Fruit fly (Drosophila melanogaster) whole organism, embryonic: ENCODE results near the gene CG7080.
A peak's percentile ranks its signal among the peaks of the same experiment; 100 is the strongest.

Source experiments
- Ada2b ChIP-seq: fragments of 200-800 bp; sonication (Bioruptor generic); IDR thresholded peaks from 2 replicates; pipeline ENCODE4 v1.3.6; 2022; ENCODE audit warnings: missing biosample characterization, missing genetic modification characterization
- B-H2 ChIP-seq: fragments of 200-800 bp; sonication (Bioruptor generic); optimal IDR thresholded peaks from 2 replicates; lab custom pipeline; 2018; ENCODE audit warnings: missing biosample characterization, mild to moderate bottlenecking, missing genetic modification characterization
- CG10462 ChIP-seq: fragments of 200-800 bp; sonication (Bioruptor generic); optimal IDR thresholded peaks from 2 replicates; lab custom pipeline; 2016; ENCODE audit warnings: missing biosample characterization, missing genetic modification characterization
- CG12769 ChIP-seq: fragments of 200-800 bp; sonication (Bioruptor generic); optimal IDR thresholded peaks from 2 replicates; lab custom pipeline; 2019; ENCODE audit warnings: missing biosample characterization, mild to moderate bottlenecking, missing genetic modification characterization, moderate library complexity
- CG13123 ChIP-seq: fragments of 200-800 bp; sonication (Bioruptor generic); optimal IDR thresholded peaks from 2 replicates; lab custom pipeline; 2016; ENCODE audit warnings: missing biosample characterization, missing genetic modification characterization
- CG13296 ChIP-seq: fragments of 200-800 bp; sonication (Bioruptor generic); optimal IDR thresholded peaks from 3 replicates; lab custom pipeline; 2018; ENCODE audit warnings: missing biosample characterization, mild to moderate bottlenecking, missing genetic modification characterization
- CG14860 ChIP-seq: fragments of 200-800 bp; sonication (Bioruptor generic); IDR thresholded peaks from 3 replicates; pipeline ENCODE4 v1.3.6; 2022; ENCODE audit warnings: missing biosample characterization, missing genetic modification characterization; ENCODE audit not compliant: partially characterized antibody
- CG15696 ChIP-seq: fragments of 200-800 bp; sonication (Bioruptor generic); optimal IDR thresholded peaks from 2 replicates; lab custom pipeline; 2019; ENCODE audit warnings: missing biosample characterization, mild to moderate bottlenecking, missing genetic modification characterization, moderate library complexity
- CG1647 ChIP-seq: fragments of 200-800 bp; sonication (Bioruptor generic); optimal IDR thresholded peaks from 3 replicates; lab custom pipeline; 2016; ENCODE audit warnings: missing biosample characterization, missing genetic modification characterization
- CG17612 ChIP-seq: fragments of 200-800 bp; sonication (Bioruptor generic); IDR thresholded peaks from 2 replicates; pipeline ENCODE4 v1.3.6; 2022; ENCODE audit warnings: missing biosample characterization, missing genetic modification characterization
- CG1792 ChIP-seq: fragments of 200-800 bp; sonication (Bioruptor generic); optimal IDR thresholded peaks from 2 replicates; lab custom pipeline; 2016; ENCODE audit warnings: missing biosample characterization, missing genetic modification characterization
- CG2120 ChIP-seq: fragments of 200-800 bp; sonication (Bioruptor generic); optimal IDR thresholded peaks from 3 replicates; lab custom pipeline; 2016; ENCODE audit warnings: missing biosample characterization, missing genetic modification characterization
- CG2678 ChIP-seq: fragments of 200-800 bp; sonication (Bioruptor generic); optimal IDR thresholded peaks from 3 replicates; lab custom pipeline; 2019; ENCODE audit warnings: missing biosample characterization, mild to moderate bottlenecking, missing genetic modification characterization, moderate library complexity
- CG31224 ChIP-seq: fragments of 200-800 bp; sonication (Bioruptor generic); IDR thresholded peaks from 2 replicates; pipeline ENCODE4 v1.3.6; 2022; ENCODE audit warnings: missing biosample characterization, missing genetic modification characterization
- CG3163 ChIP-seq: fragments of 200-800 bp; sonication (Bioruptor generic); optimal IDR thresholded peaks from 3 replicates; lab custom pipeline; 2016; ENCODE audit warnings: missing biosample characterization, missing genetic modification characterization
- CG3281 ChIP-seq: fragments of 200-800 bp; sonication (Bioruptor generic); optimal IDR thresholded peaks from 3 replicates; lab custom pipeline; 2017; ENCODE audit warnings: missing biosample characterization, mild to moderate bottlenecking, missing genetic modification characterization
- CG33557 ChIP-seq: fragments of 200-800 bp; sonication (Bioruptor generic); optimal IDR thresholded peaks from 2 replicates; lab custom pipeline; 2019; ENCODE audit warnings: missing biosample characterization, mild to moderate bottlenecking, missing genetic modification characterization, moderate library complexity
- CG34422 ChIP-seq: fragments of 200-800 bp; sonication (Bioruptor generic); IDR thresholded peaks from 3 replicates; pipeline ENCODE4 v1.3.6; 2022; ENCODE audit warnings: missing biosample characterization, missing genetic modification characterization
- CG4282 ChIP-seq: fragments of 200-800 bp; sonication (Bioruptor generic); optimal IDR thresholded peaks from 2 replicates; lab custom pipeline; 2016; ENCODE audit warnings: missing biosample characterization, missing genetic modification characterization
- CG8290 ChIP-seq, 3 experiments: fragments of 200-800 bp; sonication (Bioruptor generic); optimal IDR thresholded peaks; 2 replicates each; lab custom pipeline; 2016 to 2019; ENCODE audit warnings: missing biosample characterization in 3 of 3, missing genetic modification characterization in 3 of 3, mild to moderate bottlenecking in 2 of 3, moderate library complexity in 1 of 3
- CG9727 ChIP-seq: fragments of 200-800 bp; sonication (Bioruptor generic); optimal IDR thresholded peaks from 3 replicates; lab custom pipeline; 2017; ENCODE audit warnings: missing biosample characterization, mild to moderate bottlenecking, missing genetic modification characterization
- CTCF ChIP-seq: fragments of 200-800 bp; sonication (Bioruptor generic); optimal IDR thresholded peaks from 2 replicates; lab custom pipeline; 2017; ENCODE audit warnings: missing biosample characterization, mild to moderate bottlenecking, missing genetic modification characterization, moderate library complexity
- D19B ChIP-seq: fragments of 200-800 bp; sonication (Bioruptor generic); optimal IDR thresholded peaks from 2 replicates; lab custom pipeline; 2017; ENCODE audit warnings: missing biosample characterization, mild to moderate bottlenecking, missing genetic modification characterization
- Deaf1 ChIP-seq: fragments of 200-800 bp; optimal IDR thresholded peaks from 3 replicates; lab custom pipeline; 2019; ENCODE audit warnings: missing biosample characterization, mild to moderate bottlenecking, missing genetic modification characterization, moderate library complexity
- Dfd ChIP-seq, 2 experiments: fragments of >200 bp; optimal IDR thresholded peaks; 2 replicates each; lab custom pipeline; 2017; ENCODE audit warnings: missing biosample characterization in 2 of 2, missing genetic modification characterization in 2 of 2
- Dip3 ChIP-seq: fragments of 200-800 bp; sonication (Bioruptor generic); optimal IDR thresholded peaks from 3 replicates; lab custom pipeline; 2016; ENCODE audit warnings: missing biosample characterization, missing genetic modification characterization
- Fer3 ChIP-seq: fragments of 200-800 bp; sonication (Bioruptor generic); optimal IDR thresholded peaks from 2 replicates; lab custom pipeline; 2018; ENCODE audit warnings: missing biosample characterization, mild to moderate bottlenecking, missing genetic modification characterization, moderate library complexity
- Hey ChIP-seq: fragments of 200-800 bp; sonication (Bioruptor generic); optimal IDR thresholded peaks from 3 replicates; lab custom pipeline; 2018; ENCODE audit warnings: missing biosample characterization, mild to moderate bottlenecking, missing genetic modification characterization
- Ptx1 ChIP-seq: fragments of 200-800 bp; sonication (Bioruptor generic); IDR thresholded peaks from 2 replicates; pipeline ENCODE4 v1.3.6; 2022; ENCODE audit warnings: missing biosample characterization, missing genetic modification characterization
- Xrp1 ChIP-seq: fragments of 200-800 bp; sonication (Bioruptor generic); IDR thresholded peaks from 2 replicates; pipeline ENCODE4 v1.3.6; 2022; ENCODE audit warnings: missing biosample characterization, missing genetic modification characterization
- ara ChIP-seq: fragments of 200-800 bp; sonication (Bioruptor generic); IDR thresholded peaks from 2 replicates; pipeline ENCODE4 v1.3.6; 2022; ENCODE audit warnings: missing biosample characterization, missing genetic modification characterization
- bcd ChIP-seq: fragments of 200-800 bp; sonication (Bioruptor generic); optimal IDR thresholded peaks from 2 replicates; lab custom pipeline; 2017; ENCODE audit warnings: missing biosample characterization, mild to moderate bottlenecking, missing genetic modification characterization
- bigmax ChIP-seq: fragments of 200-800 bp; sonication (Bioruptor generic); optimal IDR thresholded peaks from 2 replicates; lab custom pipeline; 2018; ENCODE audit warnings: missing biosample characterization, mild to moderate bottlenecking, missing genetic modification characterization
- btn ChIP-seq: fragments of 200-800 bp; sonication (Bioruptor generic); optimal IDR thresholded peaks from 2 replicates; lab custom pipeline; 2016; ENCODE audit warnings: missing biosample characterization, missing genetic modification characterization
- cato ChIP-seq: fragments of 200-800 bp; sonication (Bioruptor generic); optimal IDR thresholded peaks from 2 replicates; lab custom pipeline; 2016; ENCODE audit warnings: missing biosample characterization, missing genetic modification characterization, borderline replicate concordance
- chm ChIP-seq: fragments of 200-800 bp; sonication (Bioruptor generic); IDR thresholded peaks from 2 replicates; pipeline ENCODE4 v1.3.6; 2022; ENCODE audit warnings: missing biosample characterization, missing genetic modification characterization
- gsb-n ChIP-seq: fragments of 200-800 bp; sonication (Bioruptor generic); optimal IDR thresholded peaks from 3 replicates; lab custom pipeline; 2018; ENCODE audit warnings: missing biosample characterization, mild to moderate bottlenecking, missing genetic modification characterization
- gt ChIP-seq: fragments of 200-800 bp; sonication (Bioruptor generic); IDR thresholded peaks from 2 replicates; pipeline ENCODE4 v1.3.6; 2022; ENCODE audit warnings: missing biosample characterization, missing genetic modification characterization
- hth ChIP-seq: fragments of >200 bp; optimal IDR thresholded peaks from 2 replicates; lab custom pipeline; 2017; ENCODE audit warnings: inconsistent platforms
- jing ChIP-seq: fragments of 200-800 bp; sonication (Bioruptor generic); optimal IDR thresholded peaks from 2 replicates; lab custom pipeline; 2018; ENCODE audit warnings: missing biosample characterization, mild to moderate bottlenecking, missing genetic modification characterization
- kni ChIP-seq: fragments of 200-800 bp; sonication (Bioruptor generic); optimal IDR thresholded peaks from 3 replicates; lab custom pipeline; 2017; ENCODE audit warnings: mild to moderate bottlenecking, missing biosample characterization, missing genetic modification reagents, missing genetic modification characterization
- knrl ChIP-seq: fragments of 200-800 bp; sonication (Bioruptor generic); IDR thresholded peaks from 3 replicates; pipeline ENCODE4 v1.3.6; 2022; ENCODE audit warnings: missing biosample characterization, missing genetic modification characterization; ENCODE audit not compliant: partially characterized antibody
- odd ChIP-seq: fragments of 200-800 bp; sonication (Bioruptor generic); optimal IDR thresholded peaks from 2 replicates; lab custom pipeline; 2017; ENCODE audit warnings: missing biosample characterization, mild to moderate bottlenecking, missing genetic modification characterization
- pho ChIP-seq: fragments of 200-800 bp; sonication (Bioruptor generic); optimal IDR thresholded peaks from 2 replicates; lab custom pipeline; 2016; ENCODE audit warnings: missing biosample characterization, missing genetic modification characterization
- ro ChIP-seq: fragments of 200-800 bp; sonication (Bioruptor generic); IDR thresholded peaks from 2 replicates; pipeline ENCODE4 v1.3.6; 2022; ENCODE audit warnings: missing biosample characterization, missing genetic modification characterization
- sens-2 ChIP-seq: fragments of 200-800 bp; sonication (Bioruptor generic); IDR thresholded peaks from 2 replicates; pipeline ENCODE4 v1.3.6; 2022; ENCODE audit warnings: missing biosample characterization, missing genetic modification characterization
- stwl ChIP-seq: fragments of 200-800 bp; sonication (Bioruptor generic); optimal IDR thresholded peaks from 3 replicates; lab custom pipeline; 2018; ENCODE audit warnings: missing biosample characterization, mild to moderate bottlenecking, missing genetic modification characterization, moderate library complexity
- tio ChIP-seq: fragments of 200-800 bp; sonication (Bioruptor generic); optimal IDR thresholded peaks from 2 replicates; lab custom pipeline; 2017; ENCODE audit warnings: missing biosample characterization, missing genetic modification characterization, inconsistent platforms
- tna ChIP-seq: fragments of 200-800 bp; sonication (Bioruptor generic); IDR thresholded peaks from 2 replicates; pipeline ENCODE4 v1.3.6; 2022; ENCODE audit warnings: missing biosample characterization, missing genetic modification characterization; ENCODE audit not compliant: partially characterized antibody
- tup ChIP-seq: fragments of 200-800 bp; sonication (Bioruptor generic); optimal IDR thresholded peaks from 2 replicates; lab custom pipeline; 2016; ENCODE audit warnings: missing biosample characterization, mild to moderate bottlenecking, missing genetic modification characterization, moderate library complexity
- vnd ChIP-seq: fragments of 200-800 bp; sonication (Bioruptor generic); IDR thresholded peaks from 3 replicates; pipeline ENCODE4 v1.3.6; 2022; ENCODE audit warnings: missing biosample characterization, missing genetic modification characterization; ENCODE audit not compliant: partially characterized antibody
- wek ChIP-seq: fragments of 200-800 bp; sonication (Bioruptor generic); optimal IDR thresholded peaks from 3 replicates; lab custom pipeline; 2018; ENCODE audit warnings: missing biosample characterization, mild to moderate bottlenecking, missing genetic modification characterization, moderate library complexity

Gene CG7080

DNA sequence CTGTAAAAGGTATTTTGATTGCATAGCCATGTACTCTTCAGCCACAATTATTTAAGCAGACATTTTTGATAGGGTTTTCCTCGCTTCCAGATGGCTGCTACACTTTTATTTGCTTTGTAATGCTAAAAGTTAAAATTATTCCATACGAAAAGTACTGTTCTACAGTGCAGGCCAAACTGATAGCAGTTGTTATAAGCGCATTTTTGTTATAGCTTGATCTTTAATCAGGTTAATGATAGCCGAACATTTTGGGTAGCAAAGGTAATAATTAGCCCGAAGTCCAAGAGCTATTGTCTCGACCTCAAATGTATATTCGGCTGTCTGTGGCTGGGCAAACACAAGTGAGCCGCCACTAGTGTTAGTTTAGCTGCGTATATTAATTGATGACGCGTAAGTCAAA lies 28.8 kb downstream of the CG7080 start (continued):
- TF ChIP-seq vnd = no peak
- TF ChIP-seq CG13296 (GFP tag; lab: Kevin White, UChicago) = no peak
- TF ChIP-seq CG17612 (GFP tag; lab: Robert Waterston, UW) = no peak
- TF ChIP-seq hth = no peak
- 0 out of 2 replicates have a peak, but pooled peaks have one; percentile 35 for TF ChIP-seq Xrp1 (GFP tag; lab: Robert Waterston, UW)
- TF ChIP-seq cato = no peak
- TF ChIP-seq CG8290 (GFP tag; optimal IDR thresholded peaks at IDR 0.05; lab: Kevin White, UChicago) = no peak
- peak in 1 of 2 experiments; percentile 20 for TF ChIP-seq CG8290 (tag; optimal IDR thresholded peaks at IDR 0.05; lab: Kevin White, UChicago)
- TF ChIP-seq CG2678 (tag; lab: Kevin White, UChicago) = peak; percentile 12
- no peak for TF ChIP-seq CG10462
- no peak for TF ChIP-seq D19B (GFP tag; lab: Kevin White, UChicago)
- TF ChIP-seq CG15696 = no peak
- TF ChIP-seq CG31224 (GFP tag; lab: Robert Waterston, UW) = no peak
- TF ChIP-seq kni (GFP tag; lab: Kevin White, UChicago) = no peak
- TF ChIP-seq odd = no peak
- TF ChIP-seq btn (GFP tag; lab: Kevin White, UChicago) = no peak
- no peak for TF ChIP-seq sens-2 (GFP tag; lab: Robert Waterston, UW)
- no peak for TF ChIP-seq CG13123
- no peak for TF ChIP-seq chm (GFP tag; lab: Robert Waterston, UW)
- TF ChIP-seq jing (GFP tag; lab: Kevin White, UChicago) = no peak
- TF ChIP-seq bigmax (GFP tag; lab: Kevin White, UChicago) = no peak
- TF ChIP-seq CG2120 (GFP tag; lab: Kevin White, UChicago) = peak; percentile 0
- TF ChIP-seq CG9727 (GFP tag; lab: Kevin White, UChicago) = peak; percentile 4
- no peak for TF ChIP-seq knrl
- TF ChIP-seq CG1647 (GFP tag; lab: Kevin White, UChicago) = no peak
- TF ChIP-seq ro (GFP tag; lab: Robert Waterston, UW) = no peak
- no peak for TF ChIP-seq ara (GFP tag; lab: Robert Waterston, UW)
- TF ChIP-seq Ada2b (GFP tag; lab: Robert Waterston, UW) = peak; percentile 10; the same call in 1 of the 2 replicates
- TF ChIP-seq bcd (GFP tag; lab: Kevin White, UChicago) = no peak
- TF ChIP-seq Hey = no peak
- no peak for TF ChIP-seq gsb-n
- no peak for TF ChIP-seq tna
- TF ChIP-seq Dfd (GFP tag; optimal IDR thresholded peaks at IDR 0.05; lab: Kevin White, UChicago) = no peak
- no peak for TF ChIP-seq CG3163 (GFP tag; lab: Kevin White, UChicago)
- no peak for TF ChIP-seq CG14860
- no peak for TF ChIP-seq CG34422
- TF ChIP-seq CG12769 (tag; lab: Kevin White, UChicago) = peak; percentile 13
- peak; percentile 22 for TF ChIP-seq tio (GFP tag; lab: Kevin White, UChicago)
- 0 out of 2 replicates have a peak, but pooled peaks have one; percentile 7 for TF ChIP-seq Ptx1 (GFP tag; lab: Robert Waterston, UW)
- no peak for TF ChIP-seq CG1792 (GFP tag; lab: Kevin White, UChicago)
- TF ChIP-seq Deaf1 = no peak
- TF ChIP-seq B-H2 (GFP tag; lab: Kevin White, UChicago) = no peak
- TF ChIP-seq Dip3 = no peak
- TF ChIP-seq CG3281 = peak; percentile 13
- peak; percentile 18 for TF ChIP-seq Fer3 (tag; lab: Kevin White, UChicago)
- TF ChIP-seq wek (GFP tag; lab: Kevin White, UChicago) = no peak
- no peak for TF ChIP-seq stwl (tag; lab: Kevin White, UChicago)
- TF ChIP-seq tup (GFP tag; lab: Kevin White, UChicago) = no peak
- TF ChIP-seq CTCF (GFP tag; lab: Kevin White, UChicago) = no peak
- TF ChIP-seq gt = no peak
- TF ChIP-seq CG4282 (GFP tag; lab: Kevin White, UChicago) = no peak
- TF ChIP-seq CG33557 = no peak
- TF ChIP-seq pho (GFP tag; lab: Kevin White, UChicago) = no peak
